Fruit fly (Drosophila melanogaster) whole organism, embryonic: ENCODE data around the gene Bro.

Experiments used
- ATbp ChIP-seq: fragments of 200-800 bp; sonication (Bioruptor generic); optimal IDR thresholded peaks from 2 replicates; lab custom pipeline; 2017; ENCODE audit warnings: missing biosample characterization, mild to moderate bottlenecking, missing genetic modification characterization, missing genetic modification reagents
- Antp ChIP-seq: fragments of 200-800 bp; sonication (Bioruptor generic); optimal IDR thresholded peaks from 3 replicates; lab custom pipeline; 2016; ENCODE audit warnings: missing biosample characterization, missing genetic modification characterization
- Asciz ChIP-seq: fragments of 200-800 bp; sonication (Bioruptor generic); optimal IDR thresholded peaks from 2 replicates; lab custom pipeline; 2017; ENCODE audit warnings: missing biosample characterization, mild to moderate bottlenecking, missing genetic modification characterization, missing genetic modification reagents
- Bteb2 ChIP-seq: fragments of 200-800 bp; sonication (Bioruptor generic); optimal IDR thresholded peaks from 2 replicates; lab custom pipeline; 2016; ENCODE audit warnings: missing biosample characterization, missing genetic modification characterization
- CG10431 ChIP-seq: fragments of 200-800 bp; sonication (Bioruptor generic); optimal IDR thresholded peaks from 3 replicates; lab custom pipeline; 2018; ENCODE audit warnings: missing biosample characterization, mild to moderate bottlenecking, missing genetic modification characterization
- CG10543 ChIP-seq: fragments of 200-800 bp; sonication (Bioruptor generic); optimal IDR thresholded peaks from 3 replicates; lab custom pipeline; 2017; ENCODE audit warnings: missing biosample characterization, mild to moderate bottlenecking, missing genetic modification characterization, moderate library complexity
- CG13287 ChIP-seq: fragments of 200-800 bp; sonication (Bioruptor generic); IDR thresholded peaks from 2 replicates; pipeline ENCODE4 v1.3.6; 2022; ENCODE audit warnings: missing biosample characterization, missing genetic modification characterization; ENCODE audit not compliant: partially characterized antibody
- CG13424 ChIP-seq: fragments of 200-800 bp; sonication (Bioruptor generic); optimal IDR thresholded peaks from 2 replicates; lab custom pipeline; 2019; ENCODE audit warnings: missing biosample characterization, mild to moderate bottlenecking, missing genetic modification characterization, moderate library complexity
- CG14050 ChIP-seq: fragments of 200-800 bp; sonication (Bioruptor generic); IDR thresholded peaks from 3 replicates; pipeline ENCODE4 v1.3.6; 2022; ENCODE audit warnings: missing biosample characterization, missing genetic modification characterization
- CG14965 ChIP-seq: fragments of 200-800 bp; sonication (Bioruptor generic); optimal IDR thresholded peaks from 2 replicates; lab custom pipeline; 2016; ENCODE audit warnings: missing biosample characterization, missing genetic modification characterization, borderline replicate concordance
- CG15073 ChIP-seq: fragments of 200-800 bp; sonication (Bioruptor generic); optimal IDR thresholded peaks from 2 replicates; lab custom pipeline; 2016; ENCODE audit warnings: missing biosample characterization, missing genetic modification characterization
- CG1602 ChIP-seq: fragments of 200-800 bp; sonication (Bioruptor generic); optimal IDR thresholded peaks from 3 replicates; lab custom pipeline; 2016; ENCODE audit warnings: missing biosample characterization, missing genetic modification characterization
- CG16863 ChIP-seq: fragments of 200-800 bp; sonication (Bioruptor generic); optimal IDR thresholded peaks from 3 replicates; lab custom pipeline; 2016; ENCODE audit warnings: missing biosample characterization, missing genetic modification characterization
- CG18262 ChIP-seq: fragments of 200-800 bp; optimal IDR thresholded peaks from 3 replicates; lab custom pipeline; 2019; ENCODE audit warnings: missing biosample characterization, mild to moderate bottlenecking, missing genetic modification characterization, moderate library complexity
- CG2202 ChIP-seq: fragments of 200-800 bp; sonication (Bioruptor generic); optimal IDR thresholded peaks from 2 replicates; lab custom pipeline; 2018; ENCODE audit warnings: missing biosample characterization, mild to moderate bottlenecking, missing genetic modification characterization
- CG30403 ChIP-seq: fragments of 200-800 bp; sonication (Bioruptor generic); optimal IDR thresholded peaks from 3 replicates; lab custom pipeline; 2016; ENCODE audit warnings: missing biosample characterization, missing genetic modification characterization
- CG3847 ChIP-seq: fragments of 200-800 bp; sonication (Bioruptor generic); IDR thresholded peaks from 2 replicates; pipeline ENCODE4 v1.3.6; 2022; ENCODE audit warnings: missing biosample characterization, missing genetic modification characterization
- CG3995 ChIP-seq: fragments of 200-800 bp; sonication (Bioruptor generic); optimal IDR thresholded peaks from 3 replicates; lab custom pipeline; 2016; ENCODE audit warnings: missing biosample characterization, missing genetic modification characterization
- CG4282 ChIP-seq: fragments of 200-800 bp; sonication (Bioruptor generic); optimal IDR thresholded peaks from 2 replicates; lab custom pipeline; 2016; ENCODE audit warnings: missing biosample characterization, missing genetic modification characterization
- CG4328 ChIP-seq: fragments of 200-800 bp; sonication (Bioruptor generic); optimal IDR thresholded peaks from 3 replicates; lab custom pipeline; 2017; ENCODE audit warnings: missing biosample characterization, missing genetic modification reagents, missing genetic modification characterization
- CG6254 ChIP-seq: fragments of 200-800 bp; sonication (Bioruptor generic); optimal IDR thresholded peaks from 3 replicates; lab custom pipeline; 2017; ENCODE audit warnings: mild to moderate bottlenecking, missing biosample characterization, missing genetic modification reagents, missing genetic modification characterization
- CkIIα-i1 ChIP-seq: fragments of 200-800 bp; sonication (Bioruptor generic); IDR thresholded peaks from 2 replicates; pipeline ENCODE4 v1.3.6; 2022; ENCODE audit warnings: missing biosample characterization, missing genetic modification characterization
- Dbx ChIP-seq: fragments of 200-800 bp; sonication (Bioruptor generic); IDR thresholded peaks from 3 replicates; pipeline ENCODE4 v1.3.6; 2022; ENCODE audit warnings: missing biosample characterization, missing genetic modification characterization
- Deaf1 ChIP-seq: fragments of 200-800 bp; optimal IDR thresholded peaks from 3 replicates; lab custom pipeline; 2019; ENCODE audit warnings: missing biosample characterization, mild to moderate bottlenecking, missing genetic modification characterization, moderate library complexity
- Fer1 ChIP-seq: fragments of 200-800 bp; sonication (Bioruptor generic); optimal IDR thresholded peaks from 2 replicates; lab custom pipeline; 2017; ENCODE audit warnings: missing biosample characterization, mild to moderate bottlenecking, missing genetic modification characterization
- H15 ChIP-seq: fragments of 200-800 bp; sonication (Bioruptor generic); IDR thresholded peaks from 3 replicates; pipeline ENCODE4 v1.3.6; 2022; ENCODE audit warnings: missing biosample characterization, missing genetic modification characterization
- Hand ChIP-seq: fragments of 200-800 bp; sonication (Bioruptor generic); optimal IDR thresholded peaks from 2 replicates; lab custom pipeline; 2017; ENCODE audit warnings: mild to moderate bottlenecking, missing biosample characterization, missing genetic modification reagents, missing genetic modification characterization
- Hmr ChIP-seq: fragments of 200-800 bp; sonication (Bioruptor generic); optimal IDR thresholded peaks from 3 replicates; lab custom pipeline; 2017; ENCODE audit warnings: mild to moderate bottlenecking, missing biosample characterization, missing genetic modification reagents, missing genetic modification characterization
- Hr3 ChIP-seq: fragments of 200-800 bp; sonication (Bioruptor generic); optimal IDR thresholded peaks from 3 replicates; lab custom pipeline; 2016; ENCODE audit warnings: missing biosample characterization, missing genetic modification characterization
- Lhr ChIP-seq: fragments of 200-800 bp; sonication (Bioruptor generic); optimal IDR thresholded peaks from 3 replicates; lab custom pipeline; 2017; ENCODE audit warnings: mild to moderate bottlenecking, missing biosample characterization, missing genetic modification reagents, missing genetic modification characterization
- Lpt ChIP-seq: fragments of >200 bp; optimal IDR thresholded peaks from 2 replicates; lab custom pipeline; 2018; ENCODE audit warnings: missing biosample characterization, missing genetic modification characterization
- Mad ChIP-seq: fragments of 200-800 bp; sonication (Bioruptor generic); optimal IDR thresholded peaks from 2 replicates; lab custom pipeline; 2016; ENCODE audit warnings: missing biosample characterization, missing genetic modification characterization
- Mrtf ChIP-seq: fragments of 200-800 bp; sonication (Bioruptor generic); IDR thresholded peaks from 3 replicates; pipeline ENCODE4 v1.3.6; 2022; ENCODE audit warnings: missing biosample characterization, missing genetic modification characterization
- NFAT ChIP-seq: fragments of 200-800 bp; sonication (Bioruptor generic); IDR thresholded peaks from 2 replicates; pipeline ENCODE4 v1.3.6; 2022; ENCODE audit warnings: missing biosample characterization, missing genetic modification characterization
- Nf-YB ChIP-seq: fragments of 200-800 bp; sonication (Bioruptor generic); optimal IDR thresholded peaks from 3 replicates; lab custom pipeline; 2019; ENCODE audit warnings: missing biosample characterization, mild to moderate bottlenecking, missing genetic modification characterization, moderate library complexity
- Optix ChIP-seq: fragments of 200-800 bp; sonication (Bioruptor generic); IDR thresholded peaks from 3 replicates; pipeline ENCODE4 v1.3.6; 2022; ENCODE audit warnings: missing biosample characterization, missing genetic modification characterization
- Ptx1 ChIP-seq: fragments of 200-800 bp; sonication (Bioruptor generic); IDR thresholded peaks from 2 replicates; pipeline ENCODE4 v1.3.6; 2022; ENCODE audit warnings: missing biosample characterization, missing genetic modification characterization
- Side ChIP-seq: fragments of 200-800 bp; sonication (Bioruptor generic); optimal IDR thresholded peaks from 2 replicates; lab custom pipeline; 2016; ENCODE audit warnings: missing biosample characterization, missing genetic modification characterization
- br ChIP-seq: fragments of >200 bp; optimal IDR thresholded peaks from 2 replicates; lab custom pipeline; 2017
- caup ChIP-seq: fragments of 200-800 bp; sonication (Bioruptor generic); optimal IDR thresholded peaks from 3 replicates; lab custom pipeline; 2017; ENCODE audit warnings: missing biosample characterization, mild to moderate bottlenecking, missing genetic modification characterization, moderate library complexity; ENCODE audit not compliant: severe bottlenecking
- croc ChIP-seq: fragments of 200-800 bp; sonication (Bioruptor generic); conservative IDR thresholded peaks from 3 replicates; pipeline ENCODE4 v1.3.6; 2022; ENCODE audit warnings: missing biosample characterization, missing genetic modification characterization
- danr ChIP-seq: fragments of 200-800 bp; sonication (Bioruptor generic); IDR thresholded peaks from 2 replicates; pipeline ENCODE4 v1.3.6; 2022; ENCODE audit warnings: missing biosample characterization, missing genetic modification characterization
- dati ChIP-seq: fragments of 200-800 bp; sonication (Bioruptor generic); IDR thresholded peaks from 2 replicates; pipeline ENCODE4 v1.3.6; 2022; ENCODE audit warnings: missing biosample characterization, missing genetic modification characterization
- ems ChIP-seq: fragments of 200-800 bp; sonication (Bioruptor generic); optimal IDR thresholded peaks from 3 replicates; lab custom pipeline; 2016; ENCODE audit warnings: missing biosample characterization, missing genetic modification characterization
- ewg ChIP-seq: fragments of 200-800 bp; sonication (Bioruptor generic); optimal IDR thresholded peaks from 3 replicates; lab custom pipeline; 2017; ENCODE audit warnings: mild to moderate bottlenecking, missing biosample characterization, missing genetic modification reagents, missing genetic modification characterization
- ftz-f1 ChIP-seq: fragments of 200-800 bp; sonication (Bioruptor generic); optimal IDR thresholded peaks from 2 replicates; lab custom pipeline; 2016; ENCODE audit warnings: missing biosample characterization, missing genetic modification characterization
- h ChIP-seq: fragments of >200 bp; optimal IDR thresholded peaks from 2 replicates; lab custom pipeline; 2017
- oc ChIP-seq: fragments of 200-800 bp; sonication (Bioruptor generic); optimal IDR thresholded peaks from 2 replicates; lab custom pipeline; 2018; ENCODE audit warnings: missing biosample characterization, mild to moderate bottlenecking, missing genetic modification characterization, moderate library complexity
- otp ChIP-seq: fragments of 200-800 bp; sonication (Bioruptor generic); IDR thresholded peaks from 3 replicates; pipeline ENCODE4, ENCODE4 v1.3.6; 2022; ENCODE audit warnings: missing biosample characterization, missing genetic modification characterization
- tin ChIP-seq: fragments of 200-800 bp; sonication (Bioruptor generic); optimal IDR thresholded peaks from 3 replicates; lab custom pipeline; 2016; ENCODE audit warnings: missing biosample characterization, missing genetic modification characterization
- twi ChIP-seq: fragments of 200-800 bp; optimal IDR thresholded peaks from 2 replicates; lab custom pipeline; 2019; ENCODE audit warnings: missing biosample characterization, mild to moderate bottlenecking, missing genetic modification characterization, moderate library complexity
- zf30C ChIP-seq: fragments of 200-800 bp; sonication (Bioruptor generic); optimal IDR thresholded peaks from 3 replicates; lab custom pipeline; 2018; ENCODE audit warnings: missing biosample characterization, mild to moderate bottlenecking, missing genetic modification characterization

Gene Bro

DNA sequence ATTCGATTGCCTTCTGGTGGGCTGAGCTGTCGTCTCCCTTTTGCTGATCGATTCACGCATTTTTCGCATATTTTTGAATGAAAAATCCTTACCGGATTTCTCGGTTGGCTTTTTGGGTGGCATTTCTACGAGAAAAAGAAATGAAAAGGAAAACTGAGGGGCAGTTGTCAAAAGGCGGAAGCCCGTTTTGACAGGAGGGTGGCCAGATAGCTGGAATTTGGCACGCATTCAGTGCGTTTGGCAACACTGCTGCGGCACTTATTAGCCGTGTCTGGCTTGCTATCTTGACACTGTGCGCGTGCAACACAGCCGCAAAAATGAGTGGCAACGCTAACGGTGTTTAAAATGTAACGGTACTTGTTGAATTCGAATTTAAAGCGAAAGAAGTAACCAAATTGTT lies 20.8 kb downstream of the Bro start, which contains the start of gene RpL23A (continued):
- TF ChIP-seq Hr3 (GFP tag; lab: Kevin White, UChicago) (peak; percentile 92), Optix (peak; percentile 91), CG6254 (peak; percentile 83), Ptx1 (GFP tag; lab: Robert Waterston, UW) (peak; percentile 95), CG14965 (GFP tag; lab: Kevin White, UChicago) (peak; percentile 88), Fer1 (GFP tag; lab: Kevin White, UChicago) (peak; percentile 98), twi (peak; percentile 80), Hmr (GFP tag; lab: Kevin White, UChicago) (peak; percentile 99), Asciz (no peak), CG1602 (GFP tag; lab: Kevin White, UChicago) (peak; percentile 88), CkIIα-i1 (GFP tag; lab: Robert Waterston, UW) (peak; percentile 52; the same call in 1 of the 2 replicates), caup (peak; percentile 99), oc (tag; lab: Kevin White, UChicago) (peak; percentile 88), Lpt (no peak), ewg (GFP tag; lab: Kevin White, UChicago) (peak; percentile 93), CG30403 (GFP tag; lab: Kevin White, UChicago) (peak; percentile 94), CG18262 (tag; lab: Kevin White, UChicago) (peak; percentile 82), croc (GFP tag; lab: Robert Waterston, UW) (peak; percentile 85), Mrtf (GFP tag; lab: Robert Waterston, UW) (peak; percentile 90), zf30C (GFP tag; lab: Kevin White, UChicago) (peak; percentile 59), CG14050 (GFP tag; lab: Robert Waterston, UW) (peak; percentile 92), otp (peak; percentile 96), br (lab: Kevin White, UChicago) (no peak), tin (GFP tag; lab: Kevin White, UChicago) (peak; percentile 93), ATbp (GFP tag; lab: Kevin White, UChicago) (peak; percentile 93), ems (GFP tag; lab: Kevin White, UChicago) (peak; percentile 95), H15 (GFP tag; lab: Robert Waterston, UW) (peak; percentile 92), Side (GFP tag; lab: Kevin White, UChicago) (peak; percentile 98), Nf-YB (GFP tag; lab: Kevin White, UChicago) (peak; percentile 79), dati (GFP tag; lab: Robert Waterston, UW) (peak; percentile 87), Mad (GFP tag; lab: Kevin White, UChicago) (peak; percentile 97), CG16863 (GFP tag; lab: Kevin White, UChicago) (peak; percentile 91), Dbx (GFP tag; lab: Robert Waterston, UW) (peak; percentile 98), CG4328 (GFP tag; lab: Kevin White, UChicago) (peak; percentile 96), CG2202 (tag; lab: Kevin White, UChicago) (peak; percentile 86), Deaf1 (tag; lab: Kevin White, UChicago) (peak; percentile 61), CG13424 (tag; lab: Kevin White, UChicago) (peak; percentile 84), NFAT (GFP tag; lab: Robert Waterston, UW) (peak; percentile 97), CG13287 (GFP tag; lab: Robert Waterston, UW) (peak; percentile 65), Hand (peak; percentile 78), Antp (GFP tag; lab: Kevin White, UChicago) (peak; percentile 98), CG15073 (GFP tag; lab: Kevin White, UChicago) (peak; percentile 22), Lhr (GFP tag; lab: Kevin White, UChicago) (peak; percentile 99), CG10431 (GFP tag; lab: Kevin White, UChicago) (peak; percentile 92), danr (peak; percentile 68), CG4282 (GFP tag; lab: Kevin White, UChicago) (peak; percentile 95), h (lab: Kevin White, UChicago) (no peak), CG3847 (GFP tag; lab: Robert Waterston, UW) (peak; percentile 99), Bteb2 (GFP tag; lab: Kevin White, UChicago) (peak; percentile 95), CG10543 (GFP tag; lab: Kevin White, UChicago) (peak; percentile 97), CG3995 (GFP tag; lab: Kevin White, UChicago) (peak; percentile 81), ftz-f1 (peak; percentile 91)
